Worm (Caenorhabditis elegans): ENCODE data around the gene tsp-5.
"Not testable (repeated sequence)": the region's sequence is repeated elsewhere in the genome, so short reads cannot be mapped to it uniquely, and the experiment has no call there.

ce11 chrIV:13578953-13579352, 12.6 kb downstream of the tsp-5 start, which contains the start of gene sru-16:
- TF ChIP-seq klf-2 (GFP tag; conservative IDR thresholded peaks at IDR 0.05); ztf-29 (GFP tag; IDR thresholded peaks at IDR 0.05); flt-1 (GFP tag; IDR thresholded peaks at IDR 0.05); tab-1 (GFP tag; IDR thresholded peaks at IDR 0.05): not testable (repeated sequence)
